Fruit fly (Drosophila melanogaster) whole organism, prepupa: ENCODE data around the gene Past1.
A peak's percentile ranks its signal among the peaks of the same experiment; 100 is the strongest.

Experiments
- CG10669 ChIP-seq: fragments of 200-800 bp; sonication (Bioruptor generic); optimal IDR thresholded peaks from 3 replicates; lab custom pipeline; 2018; ENCODE audit warnings: missing biosample characterization, mild to moderate bottlenecking, missing genetic modification characterization, moderate library complexity
- CG11294 ChIP-seq: fragments of 200-800 bp; sonication (Bioruptor generic); IDR thresholded peaks from 2 replicates; pipeline ENCODE4 v1.3.6; 2022; ENCODE audit warnings: missing biosample characterization, missing genetic modification characterization
- CG11762 ChIP-seq: fragments of 200-800 bp; sonication (Bioruptor generic); optimal IDR thresholded peaks from 3 replicates; lab custom pipeline; 2016; ENCODE audit warnings: missing biosample characterization, missing genetic modification characterization; ENCODE audit not compliant: insufficient read depth
- CG15336 ChIP-seq: fragments of 200-800 bp; sonication (Bioruptor generic); IDR thresholded peaks from 2 replicates; pipeline ENCODE4 v1.3.6; 2022; ENCODE audit warnings: missing biosample characterization, missing genetic modification characterization
- CG1621 ChIP-seq: fragments of 200-800 bp; sonication (Bioruptor generic); optimal IDR thresholded peaks from 3 replicates; lab custom pipeline; 2018; ENCODE audit warnings: missing biosample characterization, mild to moderate bottlenecking, missing genetic modification characterization
- CG16779 ChIP-seq: fragments of 200-800 bp; sonication (Bioruptor generic); optimal IDR thresholded peaks from 3 replicates; lab custom pipeline; 2017; ENCODE audit warnings: missing biosample characterization, mild to moderate bottlenecking, missing genetic modification characterization
- CG3032 ChIP-seq: fragments of 200-800 bp; optimal IDR thresholded peaks from 2 replicates; lab custom pipeline; 2019; ENCODE audit warnings: missing biosample characterization, mild to moderate bottlenecking, missing genetic modification characterization, moderate library complexity
- CG31627 ChIP-seq: fragments of 200-800 bp; sonication (Bioruptor generic); optimal IDR thresholded peaks from 3 replicates; lab custom pipeline; 2016; ENCODE audit warnings: missing biosample characterization, missing genetic modification characterization
- CG32006 ChIP-seq: fragments of 200-800 bp; sonication (Bioruptor generic); optimal IDR thresholded peaks from 3 replicates; lab custom pipeline; 2017; ENCODE audit warnings: missing biosample characterization, mild to moderate bottlenecking, missing genetic modification characterization
- CG34406 ChIP-seq: fragments of 200-800 bp; sonication (Bioruptor generic); optimal IDR thresholded peaks from 3 replicates; lab custom pipeline; 2016; ENCODE audit warnings: missing biosample characterization, missing genetic modification characterization
- CG3919 ChIP-seq: fragments of 200-800 bp; sonication (Bioruptor generic); optimal IDR thresholded peaks from 3 replicates; lab custom pipeline; 2016; ENCODE audit warnings: missing biosample characterization, missing genetic modification characterization
- CG4318 ChIP-seq: fragments of 200-800 bp; sonication (Bioruptor generic); optimal IDR thresholded peaks from 3 replicates; lab custom pipeline; 2017; ENCODE audit warnings: missing biosample characterization, mild to moderate bottlenecking, missing genetic modification characterization
- CG6163 ChIP-seq: fragments of 200-800 bp; sonication (Bioruptor generic); IDR thresholded peaks from 3 replicates; pipeline ENCODE4 v1.3.6; 2022; ENCODE audit warnings: missing biosample characterization, missing genetic modification characterization
- CG6276 ChIP-seq: fragments of 200-800 bp; sonication (Bioruptor generic); optimal IDR thresholded peaks from 2 replicates; lab custom pipeline; 2017; ENCODE audit warnings: missing biosample characterization, mild to moderate bottlenecking, missing genetic modification characterization
- CG6792 ChIP-seq: fragments of 200-800 bp; sonication (Bioruptor generic); optimal IDR thresholded peaks from 3 replicates; lab custom pipeline; 2016; ENCODE audit warnings: missing biosample characterization, missing genetic modification characterization
- CG6808 ChIP-seq: fragments of 200-800 bp; sonication (Bioruptor generic); optimal IDR thresholded peaks from 3 replicates; lab custom pipeline; 2017; ENCODE audit warnings: missing biosample characterization, missing genetic modification characterization, mild to moderate bottlenecking, moderate library complexity, missing genetic modification reagents
- CG7368 ChIP-seq: fragments of 200-800 bp; sonication (Bioruptor generic); optimal IDR thresholded peaks from 3 replicates; lab custom pipeline; 2016; ENCODE audit warnings: missing biosample characterization, missing genetic modification characterization
- CG8119 ChIP-seq: fragments of 200-800 bp; sonication (Bioruptor generic); IDR thresholded peaks from 3 replicates; pipeline ENCODE4 v1.3.6; 2022; ENCODE audit warnings: missing biosample characterization, missing genetic modification characterization
- CG8319 ChIP-seq: fragments of 200-800 bp; sonication (Bioruptor generic); optimal IDR thresholded peaks from 3 replicates; lab custom pipeline; 2016; ENCODE audit warnings: missing biosample characterization, missing genetic modification characterization
- CG9139 ChIP-seq: fragments of 200-800 bp; sonication (Bioruptor generic); optimal IDR thresholded peaks from 3 replicates; lab custom pipeline; 2017; ENCODE audit warnings: missing biosample characterization, mild to moderate bottlenecking, missing genetic modification characterization
- Eip75B ChIP-seq: fragments of 200-800 bp; sonication (Bioruptor generic); optimal IDR thresholded peaks from 3 replicates; lab custom pipeline; 2016; ENCODE audit warnings: missing biosample characterization, missing genetic modification characterization
- Eip78C ChIP-seq: fragments of 200-800 bp; sonication (Bioruptor generic); peaks from one replicate; lab custom pipeline; 2016; ENCODE audit warnings: missing biosample characterization, missing genetic modification characterization
- Eip93F ChIP-seq: fragments of 200-800 bp; sonication (Bioruptor generic); optimal IDR thresholded peaks from 2 replicates; lab custom pipeline; 2016; ENCODE audit warnings: missing biosample characterization, mild to moderate bottlenecking, missing genetic modification characterization
- Ets21C ChIP-seq: fragments of 200-800 bp; sonication (Bioruptor generic); optimal IDR thresholded peaks from 3 replicates; lab custom pipeline; 2016; ENCODE audit warnings: missing biosample characterization, missing genetic modification characterization
- Ets96B ChIP-seq: fragments of 200-800 bp; optimal IDR thresholded peaks from 2 replicates; lab custom pipeline; 2019; ENCODE audit warnings: missing biosample characterization, mild to moderate bottlenecking, missing genetic modification characterization, moderate library complexity
- Gug ChIP-seq: fragments of 200-800 bp; sonication (Bioruptor generic); IDR thresholded peaks from 2 replicates; pipeline ENCODE4 v1.3.6; 2022; ENCODE audit warnings: missing biosample characterization, missing genetic modification characterization
- Hr38 ChIP-seq: sonication (Bioruptor generic); optimal IDR thresholded peaks from 2 replicates; lab custom pipeline; 2016; ENCODE audit warnings: missing biosample characterization, missing genetic modification characterization
- Hr39 ChIP-seq: fragments of 200-800 bp; sonication (Bioruptor generic); optimal IDR thresholded peaks from 2 replicates; lab custom pipeline; 2016; ENCODE audit warnings: missing biosample characterization, missing genetic modification characterization
- Hr4 ChIP-seq: fragments of 200-800 bp; sonication (Bioruptor generic); optimal IDR thresholded peaks from 3 replicates; lab custom pipeline; 2016; ENCODE audit warnings: missing biosample characterization, missing genetic modification characterization
- Lpt ChIP-seq: fragments of 200-800 bp; sonication (Bioruptor generic); optimal IDR thresholded peaks from 3 replicates; lab custom pipeline; 2016; ENCODE audit warnings: missing biosample characterization, missing genetic modification characterization
- OdsH ChIP-seq: fragments of 200-800 bp; sonication (Bioruptor generic); optimal IDR thresholded peaks from 3 replicates; lab custom pipeline; 2016; ENCODE audit warnings: missing biosample characterization, missing genetic modification characterization
- Smox ChIP-seq: fragments of 200-800 bp; sonication (Bioruptor generic); optimal IDR thresholded peaks from 3 replicates; lab custom pipeline; 2016; ENCODE audit warnings: missing biosample characterization, missing genetic modification characterization
- Sox14 ChIP-seq: fragments of 200-800 bp; sonication (Bioruptor generic); optimal IDR thresholded peaks from 3 replicates; lab custom pipeline; 2016; ENCODE audit warnings: missing biosample characterization, missing genetic modification characterization
- achi ChIP-seq: fragments of 200-800 bp; sonication (Bioruptor generic); optimal IDR thresholded peaks from 3 replicates; lab custom pipeline; 2016; ENCODE audit warnings: missing biosample characterization, missing genetic modification characterization
- cyc ChIP-seq: fragments of 200-800 bp; sonication (Bioruptor generic); optimal IDR thresholded peaks from 3 replicates; lab custom pipeline; 2016; ENCODE audit warnings: missing biosample characterization, missing genetic modification characterization
- eg ChIP-seq: fragments of 200-800 bp; sonication (Bioruptor generic); IDR thresholded peaks from 3 replicates; pipeline ENCODE4 v1.3.6; 2022; ENCODE audit warnings: missing biosample characterization, missing genetic modification characterization
- esn ChIP-seq: fragments of 200-800 bp; sonication (Bioruptor generic); optimal IDR thresholded peaks from 2 replicates; lab custom pipeline; 2016; ENCODE audit warnings: missing biosample characterization, mild to moderate bottlenecking, missing genetic modification characterization, moderate library complexity
- fd59A ChIP-seq: fragments of 200-800 bp; sonication (Bioruptor generic); optimal IDR thresholded peaks from 2 replicates; lab custom pipeline; 2017; ENCODE audit warnings: missing biosample characterization, mild to moderate bottlenecking, missing genetic modification characterization, missing genetic modification reagents
- fd85E ChIP-seq: fragments of 200-800 bp; sonication (Bioruptor generic); optimal IDR thresholded peaks from 3 replicates; lab custom pipeline; 2016; ENCODE audit warnings: missing biosample characterization, missing genetic modification characterization
- fkh ChIP-seq: fragments of 200-800 bp; sonication (Bioruptor generic); optimal IDR thresholded peaks from 3 replicates; lab custom pipeline; 2017; ENCODE audit warnings: missing biosample characterization, mild to moderate bottlenecking, missing genetic modification characterization, moderate library complexity
- net ChIP-seq: fragments of 200-800 bp; sonication (Bioruptor generic); optimal IDR thresholded peaks from 3 replicates; lab custom pipeline; 2016; ENCODE audit warnings: missing biosample characterization, missing genetic modification characterization
- pdm3 ChIP-seq: fragments of 200-800 bp; sonication (Bioruptor generic); optimal IDR thresholded peaks from 3 replicates; lab custom pipeline; 2016; ENCODE audit warnings: missing biosample characterization, missing genetic modification characterization
- salr ChIP-seq, 2 experiments: fragments of 200-800 bp; sonication (Bioruptor generic); optimal IDR thresholded peaks; 3 replicates each; lab custom pipeline; 2016 to 2018; ENCODE audit warnings: missing biosample characterization in 2 of 2, missing genetic modification characterization in 2 of 2, mild to moderate bottlenecking in 1 of 2
- ss ChIP-seq, 2 experiments: fragments of 200-800 bp; sonication (Bioruptor generic); optimal IDR thresholded peaks; 2 replicates in 1 of 2; 3 replicates in 1 of 2; lab custom pipeline; 2017 to 2018; ENCODE audit warnings: mild to moderate bottlenecking in 2 of 2, missing biosample characterization in 2 of 2, missing genetic modification characterization in 2 of 2, moderate library complexity in 1 of 2
- svp ChIP-seq: fragments of 200-800 bp; sonication (Bioruptor generic); peaks from one replicate; lab custom pipeline; 2016; ENCODE audit warnings: missing biosample characterization, missing genetic modification characterization
- topi ChIP-seq: fragments of 200-800 bp; sonication (Bioruptor generic); optimal IDR thresholded peaks from 3 replicates; lab custom pipeline; 2016; ENCODE audit warnings: missing biosample characterization, missing genetic modification characterization
- vri ChIP-seq: fragments of 200-800 bp; sonication (Bioruptor generic); optimal IDR thresholded peaks from 3 replicates; lab custom pipeline; 2016; ENCODE audit warnings: missing biosample characterization, mild to moderate bottlenecking, missing genetic modification characterization

Past1 gene

dm6 chr3R:12716894-12717293 is 19.8 kb downstream of the Past1 start (continued):
- no peak for TF ChIP-seq pdm3 (GFP tag; lab: Kevin White, UChicago)
- no peak for TF ChIP-seq CG8319 (GFP tag; lab: Kevin White, UChicago)
- no peak for TF ChIP-seq CG3919
- TF ChIP-seq Hr4 (GFP tag; lab: Kevin White, UChicago) = no peak
- peak; percentile 75 for TF ChIP-seq CG9139
- TF ChIP-seq CG31627 = no peak
- TF ChIP-seq CG32006 (GFP tag; lab: Kevin White, UChicago) = no peak
- no peak for TF ChIP-seq Ets21C (GFP tag; lab: Kevin White, UChicago)
- TF ChIP-seq Lpt (GFP tag; lab: Kevin White, UChicago) = no peak
- TF ChIP-seq CG34406 = no peak
- TF ChIP-seq CG4318 (GFP tag; lab: Kevin White, UChicago) = no peak
- TF ChIP-seq svp = peak; percentile 86
- no peak for TF ChIP-seq Sox14
- TF ChIP-seq net (GFP tag; lab: Kevin White, UChicago) = peak; percentile 53
- TF ChIP-seq Gug = no peak
- TF ChIP-seq Eip78C (GFP tag; lab: Kevin White, UChicago) = no peak
- peak; percentile 63 for TF ChIP-seq CG1621 (tag; lab: Kevin White, UChicago)
- no peak for TF ChIP-seq salr (GFP tag; optimal IDR thresholded peaks at IDR 0.05; lab: Kevin White, UChicago)
- no peak for TF ChIP-seq fd85E (GFP tag; lab: Kevin White, UChicago)
- TF ChIP-seq OdsH (GFP tag; lab: Kevin White, UChicago) = no peak
- TF ChIP-seq Hr39 (GFP tag; lab: Kevin White, UChicago) = no peak
- peak; percentile 78 to 81 for TF ChIP-seq ss (GFP tag; optimal IDR thresholded peaks at IDR 0.05; lab: Kevin White, UChicago)
- TF ChIP-seq Ets96B = no peak
- peak; percentile 77 for TF ChIP-seq CG6276 (GFP tag; lab: Kevin White, UChicago)
- TF ChIP-seq CG7368 (GFP tag; lab: Kevin White, UChicago) = no peak
- TF ChIP-seq CG6808 = peak; percentile 68
- no peak for TF ChIP-seq CG6163 (GFP tag; lab: Robert Waterston, UW)
- TF ChIP-seq CG10669 = peak; percentile 41
- TF ChIP-seq achi (GFP tag; lab: Kevin White, UChicago) = no peak
- no peak for TF ChIP-seq esn (GFP tag; lab: Kevin White, UChicago)
- no peak for TF ChIP-seq CG16779 (tag; lab: Kevin White, UChicago)
- no peak for TF ChIP-seq Eip75B
- TF ChIP-seq Smox (GFP tag; lab: Kevin White, UChicago) = no peak

dm6 chr3R:12717588-12718535 is 20.7 kb downstream of the Past1 start:
- TF ChIP-seq CG11294 (GFP tag; lab: Robert Waterston, UW) (peak; percentile 61), CG3032 (tag; lab: Kevin White, UChicago) (no peak), Lpt (GFP tag; lab: Kevin White, UChicago) (no peak), topi (GFP tag; lab: Kevin White, UChicago) (peak; percentile 4), Hr4 (GFP tag; lab: Kevin White, UChicago) (peak; percentile 67), CG32006 (GFP tag; lab: Kevin White, UChicago) (peak; percentile 61), salr (GFP tag; optimal IDR thresholded peaks at IDR 0.05; lab: Kevin White, UChicago) (peak in 1 of 2 experiments; percentile 36), CG8319 (GFP tag; lab: Kevin White, UChicago) (no peak), Hr39 (GFP tag; lab: Kevin White, UChicago) (peak; percentile 34), CG31627 (peak; percentile 40), esn (GFP tag; lab: Kevin White, UChicago) (peak; percentile 50), fd59A (GFP tag; lab: Kevin White, UChicago) (peak; percentile 40), CG3919 (peak; percentile 26), Sox14 (peak; percentile 6), fkh (GFP tag; lab: Kevin White, UChicago) (peak; percentile 65), Eip78C (GFP tag; lab: Kevin White, UChicago) (peak; percentile 87), pdm3 (GFP tag; lab: Kevin White, UChicago) (peak; percentile 41), Eip75B (peak; percentile 17), CG6792 (GFP tag; lab: Kevin White, UChicago) (peak; percentile 41), cyc (GFP tag; lab: Kevin White, UChicago) (no peak), Eip93F (GFP tag; lab: Kevin White, UChicago) (peak; percentile 36), CG11762 (GFP tag; lab: Kevin White, UChicago) (no peak), Smox (GFP tag; lab: Kevin White, UChicago) (peak; percentile 38), svp (peak; percentile 87), CG8119 (GFP tag; lab: Robert Waterston, UW) (peak; percentile 52; the same call in 2 of the 3 replicates), vri (peak; percentile 62), Hr38 (GFP tag; lab: Kevin White, UChicago) (no peak), eg (GFP tag; lab: Robert Waterston, UW) (peak; percentile 65; the same call in 1 of the 3 replicates), CG15336 (GFP tag; lab: Robert Waterston, UW) (peak; percentile 52; the same call in 1 of the 2 replicates)
